Fruit fly (Drosophila melanogaster): ENCODE measurements around the gene CG14879.

The CG14879 gene

DNA sequence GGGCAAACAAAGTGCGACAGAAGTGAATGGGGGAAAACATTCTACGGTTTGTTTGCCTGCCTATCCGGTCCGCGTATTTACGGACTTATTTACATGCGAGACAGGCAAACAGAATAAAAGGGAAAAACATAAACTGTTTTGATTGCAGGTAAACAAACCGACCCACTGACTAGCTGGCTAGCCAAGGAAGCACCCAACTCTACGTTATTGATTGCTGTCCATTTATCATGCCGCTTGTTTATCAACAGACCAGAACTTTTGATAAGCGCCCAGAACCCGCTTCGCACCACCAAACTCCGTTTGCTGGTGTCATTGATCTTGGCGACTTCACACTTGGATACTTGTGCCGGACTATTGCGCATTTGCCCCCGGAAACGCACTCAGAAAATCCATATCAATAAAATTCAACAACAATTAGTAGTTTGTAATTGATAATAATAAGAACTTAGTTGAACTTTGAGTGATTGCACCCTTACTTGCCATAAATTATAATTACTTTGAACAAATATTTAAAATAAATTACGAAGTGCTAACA lies 17.1 kb downstream of the CG14879 start (continued):
- TF ChIP-seq knrl (GFP tag; IDR thresholded peaks at IDR 0.05; ENCODE audit: partially characterized antibody) (no peak), CG1602 (GFP tag; optimal IDR thresholded peaks at IDR 0.05) (peak; percentile 29), CG17829 (tag; optimal IDR thresholded peaks at IDR 0.05) (no peak), CG13296 (GFP tag; optimal IDR thresholded peaks at IDR 0.05) (peak; percentile 73), NC2β (GFP tag; optimal IDR thresholded peaks at IDR 0.05) (peak; percentile 39), chinmo (GFP tag; IDR thresholded peaks at IDR 0.05; ENCODE audit: partially characterized antibody) (0 out of 4 replicates have a peak, but pooled peaks have one; percentile 29), CG33557 (GFP tag; optimal IDR thresholded peaks at IDR 0.05) (peak; percentile 89), CG15696 (tag; optimal IDR thresholded peaks at IDR 0.05) (peak; percentile 51), slou (GFP tag; optimal IDR thresholded peaks at IDR 0.05) (peak; percentile 30), pnt (GFP tag; optimal IDR thresholded peaks at IDR 0.05) (peak; percentile 4), CG11085 (GFP tag; IDR thresholded peaks at IDR 0.05) (no peak; the same call in 1 of the 2 replicates), Lhr (GFP tag; optimal IDR thresholded peaks at IDR 0.05) (peak; percentile 78), CG8388 (GFP tag; optimal IDR thresholded peaks at IDR 0.05) (no peak), CG8089 (GFP tag; optimal IDR thresholded peaks at IDR 0.05) (peak; percentile 86), E2f1 (GFP tag; IDR thresholded peaks at IDR 0.05) (peak; percentile 55; the same call in 1 of the 2 replicates), Sry-δ (GFP tag; optimal IDR thresholded peaks at IDR 0.05) (no peak), scrt (GFP tag; optimal IDR thresholded peaks at IDR 0.05) (no peak), sqz (GFP tag; optimal IDR thresholded peaks at IDR 0.05) (no peak), CoRest (tag; optimal IDR thresholded peaks at IDR 0.05) (peak; percentile 53), gem (tag; optimal IDR thresholded peaks at IDR 0.05) (peak; percentile 47), Rx (GFP tag; IDR thresholded peaks at IDR 0.05) (no peak), bowl (GFP tag; IDR thresholded peaks at IDR 0.05) (no peak), Fer2 (tag; optimal IDR thresholded peaks at IDR 0.05) (peak; percentile 50), Hr51 (GFP tag; optimal IDR thresholded peaks at IDR 0.05) (peak in 1 of 2 experiments; percentile 63), ro (GFP tag; IDR thresholded peaks at IDR 0.05) (peak; percentile 33; the same call in 1 of the 2 replicates), CG17568 (GFP tag; optimal IDR thresholded peaks at IDR 0.05) (peak; percentile 87), Drgx (GFP tag; IDR thresholded peaks at IDR 0.05) (no peak), Mad (GFP tag; optimal IDR thresholded peaks at IDR 0.05) (peak; percentile 33), CG9609 (GFP tag; optimal IDR thresholded peaks at IDR 0.05) (peak; percentile 27), wdn (GFP tag; IDR thresholded peaks at IDR 0.05) (peak; percentile 45; the same call in 1 of the 2 replicates), CG3407 (GFP tag; optimal IDR thresholded peaks at IDR 0.05) (peak; percentile 87), bsh (GFP tag; optimal IDR thresholded peaks at IDR 0.05) (peak in 1 of 2 experiments; percentile 83), CG18011 (GFP tag; optimal IDR thresholded peaks at IDR 0.05) (peak; percentile 36), ewg (GFP tag; optimal IDR thresholded peaks at IDR 0.05) (peak; percentile 66), CG12659 (GFP tag; optimal IDR thresholded peaks at IDR 0.05) (peak; percentile 74), ttk (GFP tag; IDR thresholded peaks at IDR 0.05) (no peak), Sox100B (GFP tag; optimal IDR thresholded peaks at IDR 0.05) (peak; percentile 35), klu (GFP tag; IDR thresholded peaks at IDR 0.05) (0 out of 2 replicates have a peak, but pooled peaks have one; percentile 24), Fer1 (GFP tag; optimal IDR thresholded peaks at IDR 0.05) (peak; percentile 30), CG12744 (GFP tag; optimal IDR thresholded peaks at IDR 0.05) (peak; percentile 50), CG2678 (tag; optimal IDR thresholded peaks at IDR 0.05) (peak; percentile 72), CG10979 (tag; optimal IDR thresholded peaks at IDR 0.05) (peak; percentile 42), slbo (GFP tag; IDR thresholded peaks at IDR 0.05) (0 out of 2 replicates have a peak, but pooled peaks have one; percentile 18), Hr78 (GFP tag; optimal IDR thresholded peaks at IDR 0.05) (peak in 1 of 2 experiments; percentile 32), h (optimal IDR thresholded peaks at IDR 0.05) (no peak), gt (GFP tag; IDR thresholded peaks at IDR 0.05) (no peak), CG34376 (GFP tag; optimal IDR thresholded peaks at IDR 0.05) (peak; percentile 18), Mes4 (GFP tag; optimal IDR thresholded peaks at IDR 0.05) (peak; percentile 60), CG4617 (GFP tag; optimal IDR thresholded peaks at IDR 0.05; ENCODE audit: borderline replicate concordance) (peak; percentile 0)
